Worm (Caenorhabditis elegans) whole organism, dauer: ENCODE data around the gene itm-2.

ENCODE experiments used
- unc-62 ChIP-seq: sonication (generic microtip); optimal IDR thresholded peaks from 2 replicates; lab custom pipeline; 2017; ENCODE audit warnings: missing biosample characterization, missing genetic modification reagents, missing genetic modification characterization

Gene itm-2

DNA sequence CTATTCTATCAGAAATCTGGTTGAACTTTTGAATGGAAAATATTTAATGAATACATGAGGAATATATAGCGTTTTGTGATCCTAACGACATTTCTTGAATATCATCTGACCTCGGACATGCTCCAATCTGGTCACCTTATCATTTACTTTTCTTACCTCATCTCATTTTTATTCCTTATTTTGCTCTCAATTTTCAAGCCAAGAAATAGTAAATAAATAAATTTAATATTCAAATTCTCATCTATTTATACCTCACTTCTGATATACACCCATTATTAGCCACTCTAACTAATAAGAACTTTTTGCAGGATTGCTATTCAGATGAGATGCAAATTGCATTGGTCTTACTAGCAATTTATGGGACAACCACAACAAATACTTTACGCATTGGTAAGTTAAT is 16.0 kb downstream of the itm-2 start, which contains the start of gene ddr-1:
TSS of gene ddr-1 (plus strand) at position 301 of the 400 bp plus-strand sequence.
- TF ChIP-seq unc-62 (GFP tag; lab: Kevin White, UChicago): no peak

DNA sequence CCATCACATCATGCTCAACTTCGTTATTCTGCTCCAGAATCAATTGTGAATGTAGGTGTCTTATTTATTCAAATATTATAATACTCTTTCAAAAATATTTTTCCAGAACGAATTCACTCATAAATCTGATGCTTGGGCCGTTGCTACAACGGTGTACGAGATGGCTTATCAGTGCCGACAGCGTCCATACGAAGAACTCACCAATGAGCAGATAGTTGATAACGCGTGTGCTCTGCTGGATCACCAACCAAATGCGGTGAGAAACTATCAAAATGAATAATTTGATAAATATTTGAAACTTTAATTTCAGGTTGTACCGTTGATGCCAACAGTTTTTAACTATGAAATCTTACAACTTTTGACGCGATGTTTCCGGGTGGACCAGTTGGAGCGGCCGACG is 20.7 kb downstream of the itm-2 start:
- TF ChIP-seq unc-62 (GFP tag; lab: Kevin White, UChicago): no peak

DNA sequence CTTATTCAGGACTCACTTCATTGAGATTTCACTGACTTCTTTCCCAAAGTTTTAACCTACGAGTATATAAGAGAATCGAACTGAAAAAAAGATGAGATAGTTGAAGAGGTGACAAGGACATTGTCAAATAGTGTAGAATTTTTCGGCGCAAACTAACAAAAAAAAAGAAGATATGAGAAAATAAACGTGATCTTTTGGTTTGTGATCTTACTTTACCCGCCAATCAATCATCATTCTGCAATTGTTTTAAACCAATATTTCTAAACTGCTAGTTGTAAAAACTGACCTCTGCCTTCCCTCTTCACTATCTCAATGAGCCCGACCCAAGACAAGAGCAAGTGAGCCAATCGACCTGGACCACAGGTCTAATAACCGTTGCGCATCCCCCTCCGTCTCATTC is 21.2 kb downstream of the itm-2 start:
- TF ChIP-seq unc-62 (GFP tag; lab: Kevin White, UChicago): no peak

DNA sequence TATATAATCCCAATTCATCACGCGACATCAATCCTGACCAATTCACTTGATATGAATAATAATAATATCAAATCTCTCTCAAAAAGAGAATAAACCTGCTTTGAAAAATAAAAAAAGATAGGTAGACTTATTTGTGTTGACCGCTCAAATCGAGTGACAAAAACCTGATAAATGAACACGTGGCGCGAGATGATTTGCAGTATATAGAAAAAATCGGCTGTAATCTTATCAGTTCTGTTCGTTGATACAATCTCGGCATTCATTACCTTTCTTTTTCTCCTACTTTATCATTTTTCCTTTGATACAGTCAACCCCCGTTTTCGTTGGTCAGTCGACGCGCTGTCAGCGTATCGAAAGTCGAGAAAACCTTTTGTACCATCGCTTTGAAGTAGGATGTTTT is 22.3 kb downstream of the itm-2 start:
- no peak for TF ChIP-seq unc-62 (GFP tag; lab: Kevin White, UChicago)

DNA sequence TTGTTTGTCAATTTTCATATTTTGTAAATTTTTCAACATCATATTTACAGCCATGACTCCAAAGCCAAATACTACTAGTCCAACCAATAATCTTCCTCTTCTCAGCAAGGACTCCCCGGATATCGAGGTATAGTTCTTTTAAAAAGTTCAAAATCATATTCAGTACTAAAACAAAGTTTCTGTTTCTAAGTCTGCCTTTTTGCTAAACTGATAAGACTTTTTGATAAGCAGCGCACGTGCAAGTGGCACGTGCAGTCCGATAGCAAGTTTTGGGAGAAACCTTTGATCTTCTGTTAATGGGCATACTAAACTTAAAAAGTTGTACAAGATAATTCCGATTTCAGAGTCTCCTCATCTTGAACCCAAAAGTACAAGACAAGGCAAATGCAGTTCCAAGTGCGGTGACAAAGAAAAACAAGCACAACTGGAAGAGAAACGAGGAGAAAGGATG is 22.9 kb downstream of the itm-2 start, which contains the start of gene dpyd-1:
TSS of gene dpyd-1 (plus strand) at position 51 of the 451 bp plus-strand sequence.
- TF ChIP-seq unc-62 (GFP tag; lab: Kevin White, UChicago): no peak

DNA sequence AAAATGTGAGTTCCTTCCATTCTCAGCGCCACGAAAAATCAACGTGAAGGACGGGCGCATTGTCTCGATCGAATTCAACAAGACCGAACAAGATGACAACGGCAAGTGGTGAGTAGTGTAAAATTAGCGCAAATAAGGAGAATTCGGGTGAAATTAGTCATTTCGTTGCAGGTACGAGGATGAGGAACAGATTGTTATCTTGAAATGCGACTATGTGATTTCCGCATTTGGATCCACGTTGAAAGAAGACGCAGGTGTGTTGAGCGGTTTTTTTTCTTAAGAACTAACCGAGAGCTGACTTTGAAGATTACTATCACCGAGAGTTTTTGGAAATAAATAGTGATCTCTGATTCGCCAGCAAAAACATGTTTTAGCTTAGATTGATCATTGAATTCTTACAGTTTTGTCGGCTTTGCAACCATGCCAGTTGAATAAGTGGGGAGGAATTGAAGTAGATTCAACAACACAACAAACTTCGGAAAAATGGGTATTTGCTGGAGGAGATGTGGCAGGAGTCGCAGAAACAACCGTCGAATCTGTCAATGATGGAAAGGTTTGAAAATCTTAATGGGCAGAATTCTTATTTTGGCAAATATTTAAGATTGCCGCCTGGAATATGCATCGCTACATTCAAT is 25.3 kb downstream of the itm-2 start:
- TF ChIP-seq unc-62 (GFP tag; lab: Kevin White, UChicago): no peak

DNA sequence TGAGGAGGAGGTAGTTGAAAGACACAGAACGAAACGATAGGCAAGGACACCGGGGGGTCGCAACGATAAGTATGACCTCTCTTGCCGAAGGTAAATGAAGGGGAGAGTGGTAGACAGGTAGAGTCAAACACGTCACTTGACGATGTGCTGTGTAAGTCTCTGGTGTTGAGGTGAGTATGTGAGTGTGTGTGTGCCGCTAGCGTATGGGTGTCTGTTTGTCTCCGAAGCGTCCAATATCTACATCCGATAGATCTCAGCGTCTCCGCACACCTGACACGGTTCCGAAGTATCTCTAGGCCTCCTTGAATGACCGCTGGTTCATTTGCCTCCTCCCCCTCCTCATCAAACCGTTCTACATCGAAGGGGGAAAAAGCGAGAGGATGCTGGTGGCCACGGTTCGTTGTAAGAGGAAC is 30.2 kb downstream of the itm-2 start:
- TF ChIP-seq unc-62 (GFP tag; lab: Kevin White, UChicago): no peak

DNA sequence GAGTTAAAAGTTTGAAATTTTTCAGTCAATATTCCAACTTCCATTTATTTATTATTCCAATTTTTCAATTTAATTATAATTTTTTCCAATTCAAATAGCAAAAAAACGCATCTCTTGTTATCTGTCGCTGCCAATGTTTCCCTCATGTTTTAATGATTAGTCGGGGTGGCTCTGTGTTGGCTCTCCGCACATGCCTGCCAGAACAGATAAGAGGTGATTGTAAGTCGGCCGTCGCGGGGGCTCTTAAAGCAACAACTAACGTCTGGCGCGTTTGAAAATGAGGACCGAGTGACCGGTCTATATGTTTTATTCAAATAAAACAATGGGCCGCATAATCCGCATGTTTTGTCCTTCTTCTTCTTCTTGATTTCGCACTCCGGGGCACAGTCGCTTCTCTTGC is 31.4 kb downstream of the itm-2 start:
- TF ChIP-seq unc-62 (GFP tag; lab: Kevin White, UChicago): no peak

DNA sequence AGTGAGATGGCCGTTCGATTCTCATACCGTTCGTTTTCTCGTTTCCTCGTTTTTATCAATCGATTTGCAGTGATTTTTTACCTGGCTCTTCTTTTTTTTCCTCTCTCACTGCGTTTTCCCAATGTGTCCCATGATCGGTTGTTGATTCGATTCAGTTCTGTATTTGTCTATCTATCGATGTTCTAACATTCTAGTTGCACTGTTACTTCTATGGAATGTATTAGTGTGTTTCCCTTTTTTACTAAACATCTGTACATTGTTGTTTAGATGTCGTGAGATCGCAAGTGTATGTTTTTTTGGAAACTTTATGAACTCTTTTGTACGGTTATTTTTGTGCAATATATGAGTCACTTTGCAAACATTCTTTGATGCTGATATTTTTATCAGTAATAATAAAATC is 32.6 kb downstream of the itm-2 start:
- no peak for TF ChIP-seq unc-62 (GFP tag; lab: Kevin White, UChicago)

DNA sequence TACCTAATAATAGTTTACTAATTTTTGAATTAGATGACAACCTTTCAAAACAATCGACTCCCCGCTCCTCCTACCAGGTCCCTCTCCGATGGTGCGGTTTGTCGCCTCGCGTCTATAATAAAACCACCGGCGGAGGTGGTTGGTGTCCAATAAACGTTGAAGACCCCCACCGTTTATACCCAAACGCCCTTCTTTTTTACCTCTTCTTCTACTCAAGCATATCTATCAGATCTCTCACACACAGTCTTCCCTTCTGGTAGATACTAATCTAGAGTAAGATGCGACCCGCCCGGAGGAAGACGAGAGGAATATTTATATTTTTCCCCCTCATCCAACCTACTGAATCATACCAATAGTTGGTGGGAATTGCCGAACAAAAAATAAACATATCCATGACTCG is 33.9 kb downstream of the itm-2 start:
- no peak for TF ChIP-seq unc-62 (GFP tag; lab: Kevin White, UChicago)

DNA sequence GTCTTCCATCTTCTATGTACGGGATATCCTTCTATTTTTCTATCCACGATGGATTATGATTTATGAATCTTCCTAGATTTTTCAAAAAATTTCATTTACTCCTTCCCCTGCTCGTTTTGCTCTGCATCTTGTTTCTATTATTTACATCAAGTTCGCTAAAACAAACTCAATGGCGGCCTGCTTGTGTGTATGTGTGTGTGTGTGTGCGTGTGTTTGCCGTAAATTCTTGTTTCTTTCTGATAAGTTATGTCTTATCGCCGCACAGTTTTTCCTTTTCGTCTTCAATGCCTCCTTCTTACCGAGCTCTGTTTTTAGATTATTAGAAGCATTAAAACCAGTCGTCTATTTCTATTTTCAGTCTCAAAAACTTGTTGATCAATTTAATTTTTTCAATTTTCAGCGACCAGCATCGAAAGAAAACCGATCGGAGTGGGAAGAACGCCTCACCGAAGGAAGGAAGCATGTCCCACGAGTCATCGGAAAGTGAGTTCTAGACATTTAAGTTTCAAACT is 34.4 kb downstream of the itm-2 start, which contains the start of gene dlg-1:
TSS of gene dlg-1 (plus strand) at position 401 of the 512 bp plus-strand sequence.
- TF ChIP-seq unc-62 (GFP tag; lab: Kevin White, UChicago): no peak

DNA sequence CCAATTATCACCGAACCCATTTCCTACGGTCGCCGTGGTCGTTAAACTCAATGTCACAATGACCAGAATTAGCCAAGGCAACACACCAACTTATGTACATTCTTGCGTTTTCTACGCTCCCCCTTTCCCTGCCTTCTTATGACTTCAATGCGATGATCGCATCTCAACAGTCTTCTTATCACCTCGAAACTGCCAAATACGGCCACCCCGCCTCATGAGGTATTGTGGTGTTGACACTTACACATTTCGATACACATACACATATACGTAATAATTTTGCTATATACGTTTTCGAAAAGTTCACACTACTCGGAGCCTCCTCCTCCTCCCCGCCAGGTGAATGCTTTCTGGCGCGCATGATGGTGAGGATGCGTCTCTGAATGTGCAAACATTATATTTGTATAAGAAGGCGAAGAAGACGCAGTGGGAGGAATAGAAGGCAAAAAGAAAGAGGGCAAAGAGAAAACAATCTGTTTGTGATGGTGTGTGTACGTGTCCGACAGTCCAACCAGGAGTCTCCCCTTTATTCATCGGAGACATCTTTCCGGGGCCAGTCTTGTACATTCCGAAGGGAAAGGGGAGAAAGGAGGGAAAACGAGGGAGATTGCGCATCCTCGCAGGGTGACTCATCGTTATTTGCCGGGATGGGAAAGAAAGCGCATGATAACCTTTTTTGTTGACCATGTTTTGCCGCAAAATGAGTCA is 35.1 kb downstream of the itm-2 start:
- TF ChIP-seq unc-62 (GFP tag; lab: Kevin White, UChicago): no peak

DNA sequence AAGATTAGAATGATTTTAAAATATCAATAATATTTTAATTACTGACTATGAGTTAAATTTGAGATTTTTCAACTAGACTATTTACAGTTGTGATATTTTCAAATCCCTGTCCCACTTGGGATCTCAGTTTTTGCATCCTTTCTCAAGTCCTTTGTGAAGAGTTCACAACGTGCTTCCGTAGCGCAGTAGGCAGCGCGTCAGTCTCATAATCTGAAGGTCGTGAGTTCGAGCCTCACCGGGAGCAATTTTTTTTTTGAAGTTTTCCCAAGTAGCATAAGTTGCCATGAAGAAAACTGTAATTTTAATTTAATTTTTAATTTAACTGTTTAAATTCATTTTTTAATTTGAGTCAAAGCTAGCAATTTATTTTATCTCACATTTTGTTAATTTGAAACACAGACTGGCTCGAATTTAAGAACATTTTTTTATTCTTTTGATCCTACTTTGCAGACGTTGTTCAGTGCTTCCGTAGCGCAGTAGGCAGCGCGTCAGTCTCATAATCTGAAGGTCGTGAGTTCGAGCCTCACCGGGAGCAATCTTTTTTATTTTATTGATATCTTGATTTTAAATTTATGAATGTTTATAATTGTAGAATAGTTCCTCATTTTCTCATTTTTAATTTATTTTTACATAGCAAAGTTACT is 40.4 kb downstream of the itm-2 start:
- TF ChIP-seq unc-62 (GFP tag; lab: Kevin White, UChicago): no peak

DNA sequence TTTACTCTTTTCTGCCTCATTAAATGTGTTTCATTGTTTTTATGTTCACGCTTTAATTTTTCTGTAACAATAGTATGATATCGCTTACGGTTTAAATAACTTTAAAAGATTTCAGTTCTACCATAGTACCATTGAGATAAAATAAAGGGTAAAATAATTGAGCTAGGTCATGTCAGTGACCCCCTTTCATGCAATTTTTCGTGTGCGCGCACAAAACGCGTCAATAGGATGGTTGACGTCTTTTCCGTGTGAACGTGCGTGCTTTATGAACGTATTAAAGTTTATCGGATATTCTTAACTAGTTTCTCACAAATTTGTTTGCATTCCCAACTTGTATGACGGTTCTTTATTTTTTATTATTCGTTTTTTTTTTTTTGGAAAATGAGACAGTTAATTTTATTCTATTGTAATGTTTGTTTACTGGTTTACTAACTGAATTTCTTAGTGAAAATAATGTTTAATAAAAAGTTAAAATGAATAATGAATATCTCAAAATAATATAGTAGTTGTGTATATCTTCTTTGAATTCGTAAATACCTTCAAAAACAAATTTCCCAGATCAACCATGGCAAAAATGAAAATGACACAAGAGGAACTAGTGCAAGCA is 41.1 kb downstream of the itm-2 start, which contains the start of gene C25F6.1:
TSS of gene C25F6.1 (plus strand) at position 557 of the 607 bp plus-strand sequence.
- no peak for TF ChIP-seq unc-62 (GFP tag; lab: Kevin White, UChicago)

DNA sequence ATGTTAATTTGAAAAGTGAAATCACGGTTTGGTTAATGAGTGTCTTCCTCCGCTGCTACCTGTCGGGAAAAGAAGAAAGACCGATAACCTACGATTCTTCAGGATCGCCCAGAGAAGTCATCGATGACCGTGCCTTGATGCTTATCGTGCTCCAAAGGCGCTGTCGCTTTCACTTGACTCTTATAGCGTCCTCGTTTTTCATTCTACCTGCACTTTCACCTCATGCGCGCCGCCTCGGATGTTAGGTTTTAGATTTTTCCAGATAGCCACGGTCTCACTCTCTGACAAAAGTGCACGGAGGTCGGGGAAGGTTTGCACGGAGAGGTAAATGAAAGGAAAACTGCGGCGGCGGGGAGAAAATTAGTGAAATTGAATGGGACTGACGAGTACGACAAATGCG is 43.9 kb downstream of the itm-2 start:
- no peak for TF ChIP-seq unc-62 (GFP tag; lab: Kevin White, UChicago)

DNA sequence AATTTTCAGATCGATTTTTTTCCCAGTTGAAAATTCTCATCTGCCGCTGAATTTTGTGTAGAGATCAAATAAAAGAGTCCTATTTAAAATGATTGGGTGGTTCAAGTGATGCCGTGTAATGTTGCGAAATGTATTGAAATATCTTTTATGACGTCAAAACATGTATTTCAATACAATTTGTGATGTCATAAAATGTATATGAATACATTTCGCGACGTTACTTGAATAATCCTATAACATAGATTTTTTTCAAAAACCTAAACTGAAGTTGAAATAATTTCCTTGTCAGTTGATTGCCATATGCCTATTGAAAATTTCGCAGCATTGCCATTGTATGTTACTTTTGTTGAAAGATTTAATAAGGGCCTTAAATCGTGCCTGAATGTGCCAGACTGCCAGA is 44.6 kb downstream of the itm-2 start, which contains the start of gene F55D1.1:
TSS of gene F55D1.1 (plus strand) at position 301 of the 400 bp plus-strand sequence.
- no peak for TF ChIP-seq unc-62 (GFP tag; lab: Kevin White, UChicago)
